Worm (Caenorhabditis elegans) whole organism, L4 larva: Measurements from ENCODE around the gene W03C9.2.

Experiments used
- D1046.2 ChIP-seq: fragments of 200-800 bp; sonication (Bioruptor generic); IDR thresholded peaks from 2 replicates; pipeline ENCODE4 v1.3.6; 2022; ENCODE audit warnings: missing genetic modification characterization, missing compliant biosample characterization
- F26F4.8 ChIP-seq: fragments of 200-800 bp; sonication (Bioruptor generic); conservative IDR thresholded peaks from 2 replicates; pipeline ENCODE4 v1.3.6; 2022; ENCODE audit warnings: missing genetic modification characterization, missing compliant biosample characterization
- Y105C5A.15 ChIP-seq: fragments of 200-800 bp; sonication (Bioruptor generic); IDR thresholded peaks from 2 replicates; pipeline ENCODE4 v1.3.6; 2022; ENCODE audit warnings: missing genetic modification characterization, missing compliant biosample characterization
- Y48G9A.11 ChIP-seq: fragments of 200-800 bp; sonication (Bioruptor generic); IDR thresholded peaks from 2 replicates; pipeline ENCODE4 v1.3.6; 2022; ENCODE audit warnings: missing genetic modification reagents, missing genetic modification characterization, missing compliant biosample characterization
- Y5F2A.4 ChIP-seq: fragments of 200-800 bp; sonication (Bioruptor generic); optimal IDR thresholded peaks from 2 replicates; lab custom pipeline; 2018; ENCODE audit warnings: mild to moderate bottlenecking, missing genetic modification characterization, missing compliant biosample characterization
- aha-1 ChIP-seq: fragments of 150-350 bp; peaks from one replicate; lab custom pipeline; 2014; ENCODE audit warnings: missing biosample characterization, missing genetic modification characterization
- arid-1 ChIP-seq: fragments of 200-800 bp; sonication (Bioruptor generic); conservative IDR thresholded peaks from 2 replicates; pipeline ENCODE4 v1.3.6; 2022; ENCODE audit warnings: missing genetic modification reagents, missing genetic modification characterization, missing compliant biosample characterization
- ceh-20 ChIP-seq: fragments of 200-800 bp; sonication (Bioruptor generic); IDR thresholded peaks from 2 replicates; pipeline ENCODE4 v1.3.6; 2022; ENCODE audit warnings: missing genetic modification reagents, missing genetic modification characterization, missing compliant biosample characterization
- ceh-28 ChIP-seq: fragments of 150-350 bp; optimal IDR thresholded peaks from 2 replicates; lab custom pipeline; 2014; ENCODE audit warnings: missing biosample characterization, missing genetic modification reagents, missing genetic modification characterization
- ceh-62 ChIP-seq: sonication (generic microtip); optimal IDR thresholded peaks from 2 replicates; lab custom pipeline; 2017; ENCODE audit warnings: missing biosample characterization, missing genetic modification characterization
- ces-1 ChIP-seq: fragments of 150-350 bp; sonication (generic microtip); optimal IDR thresholded peaks from 4 replicates; lab custom pipeline; 2014; ENCODE audit warnings: missing biosample characterization, missing genetic modification reagents, missing genetic modification characterization
- cey-2 ChIP-seq: sonication (generic microtip); optimal IDR thresholded peaks from 3 replicates; lab custom pipeline; 2017; ENCODE audit warnings: missing genetic modification characterization, mild to moderate bottlenecking, missing compliant biosample characterization, antibody characterized with exemption, borderline replicate concordance; ENCODE audit not compliant: insufficient read depth
- daf-12 ChIP-seq: fragments of 150-350 bp; optimal IDR thresholded peaks from 2 replicates; lab custom pipeline; 2014; ENCODE audit warnings: missing biosample characterization, missing genetic modification reagents, missing genetic modification characterization
- dmd-9 ChIP-seq: fragments of 200-800 bp; sonication (Bioruptor generic); IDR thresholded peaks from 2 replicates; pipeline ENCODE4 v1.3.6; 2022; ENCODE audit warnings: missing genetic modification reagents, missing genetic modification characterization, missing compliant biosample characterization
- dpl-1 ChIP-seq: fragments of 150-350 bp; optimal IDR thresholded peaks from 2 replicates; lab custom pipeline; 2014; ENCODE audit warnings: missing biosample characterization, missing genetic modification reagents, missing genetic modification characterization
- fos-1 ChIP-seq: fragments of 150-350 bp; optimal IDR thresholded peaks from 2 replicates; lab custom pipeline; 2014; ENCODE audit warnings: missing biosample characterization, missing genetic modification characterization
- hlh-30 ChIP-seq: sonication (generic microtip); optimal IDR thresholded peaks from 2 replicates; lab custom pipeline; 2017; ENCODE audit warnings: antibody characterized with exemption, mild to moderate bottlenecking, missing genetic modification characterization, missing compliant biosample characterization; ENCODE audit not compliant: insufficient read depth
- lin-13 ChIP-seq: fragments of 150-350 bp; optimal IDR thresholded peaks from 2 replicates; lab custom pipeline; 2014; ENCODE audit warnings: missing biosample characterization, missing genetic modification reagents, missing genetic modification characterization
- lin-15B ChIP-seq: fragments of 150-350 bp; sonication (generic microtip); optimal IDR thresholded peaks from 3 replicates; lab custom pipeline; 2014; ENCODE audit warnings: missing biosample characterization, missing genetic modification characterization
- lin-39 ChIP-seq: fragments of 150-350 bp; optimal IDR thresholded peaks from 2 replicates; lab custom pipeline; 2014; ENCODE audit warnings: missing biosample characterization, missing genetic modification reagents, missing genetic modification characterization
- lir-3 ChIP-seq: sonication (generic microtip); optimal IDR thresholded peaks from 2 replicates; lab custom pipeline; 2016; ENCODE audit warnings: mild to moderate bottlenecking, missing genetic modification characterization, missing compliant biosample characterization
- madf-5 ChIP-seq, 2 experiments: fragments of 200-800 bp; sonication (Bioruptor generic); IDR thresholded peaks; 2 replicates each; pipeline ENCODE4 v1.3.6; 2022; ENCODE audit warnings: missing compliant biosample characterization in 2 of 2, missing genetic modification characterization in 2 of 2
- mdt-29 ChIP-seq: fragments of 200-800 bp; sonication (Bioruptor generic); IDR thresholded peaks from 2 replicates; pipeline ENCODE4 v1.3.6; 2022; ENCODE audit warnings: missing genetic modification reagents, missing genetic modification characterization, missing compliant biosample characterization
- mes-2 ChIP-seq: sonication (generic microtip); optimal IDR thresholded peaks from 2 replicates; lab custom pipeline; 2016; ENCODE audit warnings: missing genotype, mild to moderate bottlenecking, missing genetic modification characterization, missing compliant biosample characterization; ENCODE audit not compliant: poor library complexity, severe bottlenecking
- mxl-2 ChIP-seq: fragments of 200-800 bp; sonication (Bioruptor generic); conservative IDR thresholded peaks from 2 replicates; pipeline ENCODE4 v1.3.6; 2022; ENCODE audit warnings: missing genetic modification reagents, missing genetic modification characterization, missing compliant biosample characterization
- mxl-3 ChIP-seq: fragments of 200-800 bp; sonication (Bioruptor generic); optimal IDR thresholded peaks from 2 replicates; lab custom pipeline; 2018; ENCODE audit warnings: mild to moderate bottlenecking, missing genetic modification characterization, missing compliant biosample characterization
- nhr-111 ChIP-seq: fragments of 200-800 bp; sonication (Bioruptor generic); optimal IDR thresholded peaks from 2 replicates; lab custom pipeline; 2018; ENCODE audit warnings: mild to moderate bottlenecking, missing genetic modification characterization, missing compliant biosample characterization
- nhr-237 ChIP-seq: sonication (generic microtip); optimal IDR thresholded peaks from 2 replicates; lab custom pipeline; 2017; ENCODE audit warnings: missing biosample characterization, missing genetic modification characterization
- nhr-28 ChIP-seq: fragments of 150-350 bp; optimal IDR thresholded peaks from 2 replicates; lab custom pipeline; 2014; ENCODE audit warnings: missing biosample characterization, missing genetic modification characterization
- nhr-42 ChIP-seq: fragments of 200-800 bp; sonication (Bioruptor generic); IDR thresholded peaks from 2 replicates; pipeline ENCODE4 v1.3.6; 2022; ENCODE audit warnings: missing genetic modification characterization, missing compliant biosample characterization
- nhr-6 ChIP-seq: fragments of 150-350 bp; optimal IDR thresholded peaks from 2 replicates; lab custom pipeline; 2014; ENCODE audit warnings: missing biosample characterization, missing genetic modification characterization
- nhr-76 ChIP-seq: fragments of 150-350 bp; optimal IDR thresholded peaks from 2 replicates; lab custom pipeline; 2014; ENCODE audit warnings: missing biosample characterization, missing genetic modification characterization
- nhr-77 ChIP-seq: fragments of 150-350 bp; optimal IDR thresholded peaks from 2 replicates; lab custom pipeline; 2014; ENCODE audit warnings: missing biosample characterization, missing genetic modification characterization
- pha-4 ChIP-seq, 2 experiments: fragments of 150-350 bp in 1 of 2; fragments of 200-800 bp in 1 of 2; sonication (Bioruptor generic) in 1 of 2; IDR thresholded peaks in 1 of 2; optimal IDR thresholded peaks in 1 of 2; 2 replicates each; pipeline versions ENCODE4 v1.3.6 to Lab custom; 2014 to 2022; ENCODE audit warnings: missing genetic modification characterization in 2 of 2, missing genetic modification reagents in 2 of 2, missing biosample characterization in 1 of 2, missing compliant biosample characterization in 1 of 2
- saeg-2 ChIP-seq: fragments of 200-800 bp; sonication (Bioruptor generic); IDR thresholded peaks from 2 replicates; pipeline ENCODE4 v1.3.6; 2022; ENCODE audit warnings: missing genetic modification reagents, missing genetic modification characterization, missing compliant biosample characterization
- skn-1 ChIP-seq: fragments of 150-350 bp; optimal IDR thresholded peaks from 2 replicates; lab custom pipeline; 2014; ENCODE audit warnings: missing biosample characterization, missing genetic modification characterization
- spr-3 ChIP-seq: fragments of 200-800 bp; sonication (Bioruptor generic); optimal IDR thresholded peaks from 2 replicates; lab custom pipeline; 2018; ENCODE audit warnings: mild to moderate bottlenecking, missing genetic modification characterization, missing compliant biosample characterization
- tag-97 ChIP-seq: fragments of 200-800 bp; sonication (Bioruptor generic); IDR thresholded peaks from 2 replicates; pipeline ENCODE4 v1.3.6; 2022; ENCODE audit warnings: missing genetic modification characterization, missing compliant biosample characterization
- tra-1 ChIP-seq: fragments of 200-800 bp; sonication (Bioruptor generic); IDR thresholded peaks from 2 replicates; pipeline ENCODE4 v1.3.6; 2022; ENCODE audit warnings: missing genetic modification reagents, missing genetic modification characterization, missing compliant biosample characterization
- unc-130 ChIP-seq: sonication (generic microtip); optimal IDR thresholded peaks from 2 replicates; lab custom pipeline; 2016; ENCODE audit warnings: missing genetic modification reagents, missing genetic modification characterization, missing compliant biosample characterization
- unc-62 ChIP-seq, 3 experiments: fragments of 150-350 bp in 1 of 3; sonication (generic microtip); optimal IDR thresholded peaks in 2 of 3; peaks in 1 of 3; 1 replicate in 1 of 3; 2 replicates in 2 of 3; lab custom pipeline; 2014 to 2017; ENCODE audit warnings: missing biosample characterization in 3 of 3, missing genetic modification characterization in 3 of 3, missing genetic modification reagents in 3 of 3, missing genotype in 1 of 3
- zag-1 ChIP-seq: fragments of 150-350 bp; optimal IDR thresholded peaks from 2 replicates; lab custom pipeline; 2014; ENCODE audit warnings: missing biosample characterization, missing genetic modification characterization
- zfp-2 ChIP-seq: sonication (generic microtip); optimal IDR thresholded peaks from 2 replicates; lab custom pipeline; 2016; ENCODE audit warnings: mild to moderate bottlenecking, missing genetic modification characterization, missing compliant biosample characterization
- ztf-11 ChIP-seq: fragments of 150-350 bp; optimal IDR thresholded peaks from 2 replicates; lab custom pipeline; 2014; ENCODE audit warnings: missing biosample characterization, missing genetic modification characterization

Gene W03C9.2

ce11 chrII:11972266-11972665 lies 10.1 kb downstream of the W03C9.2 start:
- TF ChIP-seq aha-1 (tag; lab: Kevin White, UChicago) (peak; percentile 40), unc-130 (GFP tag; lab: Kevin White, UChicago) (peak; percentile 4), nhr-76 (tag; lab: Kevin White, UChicago) (no peak)

DNA sequence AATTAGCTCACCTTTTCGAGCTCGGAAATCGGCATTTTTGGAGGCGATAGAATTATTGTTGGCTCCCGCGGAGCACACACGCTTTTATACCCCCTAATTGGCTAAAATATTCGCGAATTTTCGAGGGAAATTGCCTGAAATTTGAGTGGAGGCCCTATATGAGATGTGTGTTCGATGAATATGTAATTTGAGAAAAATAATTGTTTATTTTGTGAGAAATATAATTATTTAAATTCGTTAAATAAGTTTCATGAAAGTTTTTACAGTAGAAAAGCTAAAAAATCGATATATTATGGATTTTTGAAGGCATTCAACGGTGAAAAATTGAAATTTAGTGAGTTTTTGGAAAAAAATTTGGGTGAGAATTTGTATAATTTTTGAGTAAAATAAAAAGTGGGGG lies 11.5 kb downstream of the W03C9.2 start, which contains the start of gene acbp-6:
acbp-6 (minus strand) TSS at position 101 of the 400 bp plus-strand sequence.
- no peak for TF ChIP-seq mxl-3 (GFP tag; lab: Kevin White, UChicago)
- TF ChIP-seq unc-62 (GFP tag; optimal IDR thresholded peaks at IDR 0.05 in 1 of 2; lab: Kevin White, UChicago), result peak in 1 of 2 experiments; percentile 78
- TF ChIP-seq unc-62 (tag; optimal IDR thresholded peaks at IDR 0.05; lab: Kevin White, UChicago), result no peak

DNA sequence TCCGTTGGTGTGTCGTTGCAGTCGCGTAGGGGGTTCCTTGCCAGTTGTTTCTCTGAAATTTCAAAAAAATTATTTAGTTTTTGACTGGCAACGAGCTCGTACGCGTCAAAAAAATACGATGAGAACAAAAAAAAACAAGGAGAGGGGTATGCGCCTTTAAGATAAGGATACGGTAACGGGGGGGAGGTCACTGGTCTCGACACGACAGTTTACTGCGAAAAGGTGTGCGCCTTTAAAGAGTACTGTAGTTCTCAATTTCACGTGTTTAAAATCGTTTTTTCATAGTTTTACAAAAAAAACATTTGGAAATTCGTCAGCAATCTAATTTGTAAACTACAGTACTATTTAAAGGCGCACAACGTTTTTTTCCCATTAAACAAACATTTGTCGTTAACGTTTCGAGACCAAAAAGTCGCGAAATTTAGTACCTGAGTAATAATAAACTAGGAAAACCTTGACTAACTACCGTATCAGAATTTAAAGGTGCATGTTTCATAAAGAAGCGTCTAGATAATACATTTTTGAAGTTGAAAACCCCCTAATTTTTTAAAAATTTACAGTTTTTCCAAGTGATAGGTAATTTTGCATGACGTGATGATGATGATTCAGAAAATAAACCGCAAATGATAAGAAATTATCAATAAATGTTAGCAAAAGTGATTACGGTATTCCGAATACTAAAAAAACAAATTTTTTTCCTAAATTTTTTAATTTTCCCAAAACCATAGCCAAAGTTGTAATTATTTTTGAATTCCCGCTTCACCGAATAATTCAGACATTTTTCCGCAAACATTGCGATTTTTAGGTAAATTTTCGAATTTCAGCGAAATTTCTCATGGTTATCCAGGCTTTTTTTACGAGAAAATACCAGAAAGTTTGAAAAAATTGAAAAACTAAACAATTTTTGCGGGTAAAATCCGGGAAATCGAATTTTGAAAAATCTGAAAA lies 12.2 kb downstream of the W03C9.2 start:
- TF ChIP-seq mdt-29 (GFP tag; lab: Robert Waterston, UW), result peak; percentile 37; the same call in 1 of the 2 replicates
- no peak for TF ChIP-seq mxl-2
- TF ChIP-seq nhr-77, result peak; percentile 69
- 0 out of 2 replicates have a peak, but pooled peaks have one; percentile 68 for TF ChIP-seq D1046.2 (GFP tag; lab: Robert Waterston, UW)
- TF ChIP-seq hlh-30 (tag; lab: Kevin White, UChicago), result no peak
- no peak for TF ChIP-seq ztf-11 (tag; lab: Kevin White, UChicago)
- TF ChIP-seq mes-2, result peak; percentile 41
- no peak for TF ChIP-seq spr-3 (GFP tag; lab: Kevin White, UChicago)
- TF ChIP-seq ceh-28 (tag; lab: Kevin White, UChicago), result no peak
- TF ChIP-seq daf-12, result no peak
- TF ChIP-seq zfp-2, result no peak
- TF ChIP-seq ces-1 (GFP tag; lab: Kevin White, UChicago), result no peak
- no peak for TF ChIP-seq Y5F2A.4 (GFP tag; lab: Kevin White, UChicago)
- peak; percentile 62; the same call in 1 of the 2 replicates for TF ChIP-seq arid-1 (GFP tag; lab: Robert Waterston, UW)
- no peak for TF ChIP-seq lir-3 (tag; lab: Kevin White, UChicago)
- TF ChIP-seq saeg-2 (GFP tag; lab: Robert Waterston, UW), result peak; percentile 40; the same call in 1 of the 2 replicates
- TF ChIP-seq dpl-1 (GFP tag; lab: Kevin White, UChicago), result no peak
- no peak for TF ChIP-seq skn-1 (tag; lab: Kevin White, UChicago)
- no peak for TF ChIP-seq F26F4.8 (GFP tag; lab: Robert Waterston, UW)
- TF ChIP-seq nhr-6 (tag; lab: Kevin White, UChicago), result no peak
- TF ChIP-seq fos-1 (tag; lab: Kevin White, UChicago), result no peak
- no peak for TF ChIP-seq zag-1 (tag; lab: Kevin White, UChicago)
- no peak for TF ChIP-seq nhr-28 (tag; lab: Kevin White, UChicago)
- TF ChIP-seq lin-39, result peak; percentile 38
- TF ChIP-seq Y48G9A.11, result peak; percentile 35; the same call in 1 of the 2 replicates
- no peak for TF ChIP-seq dmd-9 (GFP tag; lab: Robert Waterston, UW)
- no peak for TF ChIP-seq nhr-237 (tag; lab: Kevin White, UChicago)
- TF ChIP-seq pha-4 (GFP tag; IDR thresholded peaks at IDR 0.05; lab: Robert Waterston, UW), result no peak
- TF ChIP-seq pha-4 (tag; optimal IDR thresholded peaks at IDR 0.05; lab: Kevin White, UChicago), result no peak
- TF ChIP-seq nhr-111 (GFP tag; lab: Kevin White, UChicago), result no peak
- TF ChIP-seq lin-13 (GFP tag; lab: Kevin White, UChicago), result peak; percentile 23
- TF ChIP-seq tag-97 (GFP tag; lab: Robert Waterston, UW), result 0 out of 2 replicates have a peak, but pooled peaks have one; percentile 53
- TF ChIP-seq ceh-62 (tag; lab: Kevin White, UChicago), result no peak
- TF ChIP-seq cey-2 (tag; lab: Kevin White, UChicago), result no peak
- TF ChIP-seq Y105C5A.15 (GFP tag; lab: Robert Waterston, UW), result no peak
- no peak for TF ChIP-seq lin-15B (tag; lab: Kevin White, UChicago)
- peak; percentile 49 for TF ChIP-seq nhr-42
- TF ChIP-seq tra-1 (GFP tag; lab: Robert Waterston, UW), result peak; percentile 54; the same call in 1 of the 2 replicates
- no peak for TF ChIP-seq ceh-20 (GFP tag; lab: Robert Waterston, UW)
- TF ChIP-seq madf-5 (GFP tag; IDR thresholded peaks at IDR 0.05; lab: Robert Waterston, UW), result 0 out of 4 replicates have a peak, but pooled peaks of 1 of the 2 experiments have one; percentile 59
